Worm (Caenorhabditis elegans) whole organism, midembryonic: ENCODE data around the gene F58G6.3.

Source experiments
- T22C8.4 ChIP-seq: fragments of 200-800 bp; sonication (Bioruptor generic); IDR thresholded peaks from 2 replicates; pipeline ENCODE4 v1.3.6; 2022; ENCODE audit warnings: missing genetic modification characterization, missing compliant biosample characterization
- cog-1 ChIP-seq: sonication (generic microtip); optimal IDR thresholded peaks from 2 replicates; lab custom pipeline; 2016; ENCODE audit warnings: missing genetic modification characterization, missing compliant biosample characterization
- flt-1 ChIP-seq: fragments of 200-800 bp; sonication (Bioruptor generic); IDR thresholded peaks from 2 replicates; pipeline ENCODE4 v1.3.6; 2022; ENCODE audit warnings: missing genetic modification characterization, missing compliant biosample characterization
- med-1 ChIP-seq: sonication (generic microtip); optimal IDR thresholded peaks from 2 replicates; lab custom pipeline; 2017; ENCODE audit warnings: missing genetic modification characterization, mild to moderate bottlenecking, missing compliant biosample characterization, antibody characterized with exemption, missing genetic modification reagents; ENCODE audit not compliant: insufficient read depth
- ref-1 ChIP-seq: fragments of 200-800 bp; sonication (Bioruptor generic); conservative IDR thresholded peaks from 2 replicates; pipeline ENCODE4 v1.3.6; 2022; ENCODE audit warnings: missing genetic modification reagents, missing genetic modification characterization, missing compliant biosample characterization
- tab-1 ChIP-seq: fragments of 200-800 bp; sonication (Bioruptor generic); IDR thresholded peaks from 2 replicates; pipeline ENCODE4 v1.3.6; 2022; ENCODE audit warnings: missing genetic modification characterization, missing compliant biosample characterization
- ztf-23 ChIP-seq: fragments of 200-800 bp; sonication (Bioruptor generic); IDR thresholded peaks from 2 replicates; pipeline ENCODE4 v1.3.6; 2022; ENCODE audit warnings: missing genetic modification reagents, missing genetic modification characterization, missing compliant biosample characterization
- ztf-29 ChIP-seq: fragments of 200-800 bp; sonication (Bioruptor generic); IDR thresholded peaks from 2 replicates; pipeline ENCODE4 v1.3.6; 2022; ENCODE audit warnings: missing genetic modification reagents, missing genetic modification characterization, missing compliant biosample characterization

- no peak for TF ChIP-seq ztf-29 (GFP tag; lab: Robert Waterston, UW)
- TF ChIP-seq flt-1 (GFP tag; lab: Robert Waterston, UW): no peak
- TF ChIP-seq cog-1 (tag; lab: Kevin White, UChicago): no peak
- TF ChIP-seq ref-1 (GFP tag; lab: Robert Waterston, UW): no peak
- no peak for TF ChIP-seq tab-1 (GFP tag; lab: Robert Waterston, UW)
- TF ChIP-seq ztf-23 (GFP tag; lab: Robert Waterston, UW): no peak
- no peak for TF ChIP-seq med-1 (GFP tag; lab: Kevin White, UChicago)
- no peak for TF ChIP-seq T22C8.4 (GFP tag; lab: Robert Waterston, UW)
Observed at ce11 chrIV:9632966-9633494, 20.3 kb upstream of the F58G6.3 start.
